Worm (Caenorhabditis elegans) whole organism, dauer: Measurements from ENCODE around the gene cdr-7.

Source experiments
- unc-62 ChIP-seq: sonication (generic microtip); optimal IDR thresholded peaks from 2 replicates; lab custom pipeline; 2017; ENCODE audit warnings: missing biosample characterization, missing genetic modification reagents, missing genetic modification characterization

Gene cdr-7

DNA sequence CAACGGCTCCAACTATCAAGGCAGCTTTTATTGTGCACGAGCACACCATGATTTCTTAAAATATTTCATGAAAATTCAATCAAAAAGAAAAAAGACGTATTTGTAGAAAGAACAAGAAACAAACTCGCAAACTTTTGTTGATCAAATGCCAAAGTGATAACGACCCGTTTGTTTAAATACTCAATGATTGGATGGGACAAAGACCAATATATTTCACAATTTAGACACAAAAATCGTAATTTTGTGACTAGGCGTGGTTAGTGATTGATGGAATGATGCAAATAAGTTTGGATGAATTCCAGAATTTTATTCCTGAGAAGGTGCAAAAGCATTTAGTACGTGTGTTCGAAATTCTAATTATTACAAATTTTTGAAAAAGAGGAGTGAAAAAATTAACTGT, 3.7 kb upstream of the cdr-7 start, which contains the start of gene cdr-2:
Gene cdr-2, minus strand, starts transcription at position 54 of the 400 bp plus-strand sequence.
- TF ChIP-seq unc-62 (GFP tag; lab: Kevin White, UChicago), result no peak

DNA sequence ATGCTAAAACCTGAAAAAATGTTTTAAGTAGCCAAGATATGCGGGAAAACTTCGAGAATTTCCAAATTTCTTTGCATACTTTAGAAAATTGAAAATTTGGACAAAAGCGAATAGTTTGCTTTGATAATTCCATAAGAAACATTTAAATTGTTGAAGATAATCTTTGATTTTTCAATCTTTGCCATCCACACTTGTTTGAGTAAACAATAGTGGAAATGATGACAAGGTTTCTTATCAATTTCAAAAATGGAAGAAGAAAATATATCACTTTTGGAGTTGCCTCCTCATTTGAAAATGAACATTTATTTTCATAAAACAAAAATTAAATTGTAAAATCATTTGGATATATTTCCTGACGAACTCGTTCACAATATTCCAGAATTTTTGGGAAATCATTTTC, 2.4 kb upstream of the cdr-7 start:
- TF ChIP-seq unc-62 (GFP tag; lab: Kevin White, UChicago), result no peak

DNA sequence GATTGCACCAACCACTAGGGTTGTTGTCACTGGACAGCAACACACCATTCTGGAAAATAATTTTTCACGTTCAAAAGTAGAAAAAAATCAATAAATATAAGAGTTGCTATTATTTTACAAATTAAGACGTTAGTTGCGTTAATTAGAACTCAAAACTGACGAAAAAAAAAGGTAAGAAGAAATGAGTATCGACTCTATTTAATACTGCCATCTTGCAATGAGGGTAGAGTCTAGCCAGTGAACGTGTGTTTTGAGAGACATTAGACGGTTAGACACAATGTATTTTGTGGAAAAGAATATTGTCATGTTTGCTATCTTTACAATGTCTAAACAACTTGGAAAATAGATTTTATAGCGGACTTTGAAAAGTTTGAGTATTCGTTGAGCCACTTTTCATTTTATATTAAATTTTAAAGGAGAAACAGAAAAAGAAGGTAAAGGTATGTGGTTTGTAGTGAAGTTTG, 1.8 kb upstream of the cdr-7 start, which contains the start of gene cdr-6:
Gene cdr-6, minus strand, starts transcription at position 51 of the 464 bp plus-strand sequence.
- no peak for TF ChIP-seq unc-62 (GFP tag; lab: Kevin White, UChicago)

DNA sequence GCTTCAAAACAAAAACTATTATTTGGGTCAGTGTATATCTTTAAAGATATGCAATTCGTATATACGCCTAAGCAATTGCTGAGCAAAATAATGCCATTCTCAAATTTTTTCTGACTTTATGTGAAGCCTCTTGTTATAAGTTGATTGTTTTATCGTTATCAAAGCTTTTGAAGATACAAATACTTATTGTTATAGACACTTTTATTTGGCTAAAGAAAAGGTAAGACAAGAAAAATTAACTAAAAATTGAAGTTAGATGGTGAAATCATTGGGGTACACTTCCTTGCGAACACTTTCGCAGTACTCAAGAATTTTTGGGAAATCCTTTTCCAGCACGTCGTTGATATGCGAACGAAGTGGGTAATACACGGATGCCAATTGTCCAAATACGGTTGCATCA, 408 bp upstream of the cdr-7 start:
- no peak for TF ChIP-seq unc-62 (GFP tag; lab: Kevin White, UChicago)

DNA sequence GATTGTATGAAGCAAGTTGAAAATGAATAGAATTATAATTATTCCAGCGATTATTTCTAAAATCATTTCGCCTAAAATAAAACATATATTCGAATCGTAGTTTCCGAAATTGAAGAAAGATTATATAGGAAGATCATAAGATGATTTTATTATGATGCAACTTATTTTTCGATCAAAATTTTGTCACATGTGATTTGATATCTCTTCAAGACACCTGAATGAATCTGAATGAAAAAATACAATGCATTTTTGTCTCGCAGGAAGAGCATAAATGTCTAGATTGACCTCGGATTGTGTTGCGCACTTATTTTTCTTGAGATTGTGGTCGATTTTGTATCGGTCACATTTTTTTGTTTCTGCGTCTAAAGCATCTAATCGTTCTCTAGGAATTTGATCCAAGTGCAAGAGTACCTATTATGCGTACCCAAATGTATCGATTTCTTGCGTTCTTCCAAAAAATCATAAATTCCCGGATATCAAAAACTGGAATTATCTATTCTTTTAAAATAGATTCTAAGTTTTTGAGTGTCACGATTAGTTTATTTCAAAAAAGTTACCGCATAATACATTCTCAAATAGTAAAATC, 1.4 kb downstream of the cdr-7 start, which contains the start of gene hrg-2:
Gene hrg-2, minus strand, starts transcription at position 98 of the 586 bp plus-strand sequence.
- TF ChIP-seq unc-62 (GFP tag; lab: Kevin White, UChicago), result no peak

DNA sequence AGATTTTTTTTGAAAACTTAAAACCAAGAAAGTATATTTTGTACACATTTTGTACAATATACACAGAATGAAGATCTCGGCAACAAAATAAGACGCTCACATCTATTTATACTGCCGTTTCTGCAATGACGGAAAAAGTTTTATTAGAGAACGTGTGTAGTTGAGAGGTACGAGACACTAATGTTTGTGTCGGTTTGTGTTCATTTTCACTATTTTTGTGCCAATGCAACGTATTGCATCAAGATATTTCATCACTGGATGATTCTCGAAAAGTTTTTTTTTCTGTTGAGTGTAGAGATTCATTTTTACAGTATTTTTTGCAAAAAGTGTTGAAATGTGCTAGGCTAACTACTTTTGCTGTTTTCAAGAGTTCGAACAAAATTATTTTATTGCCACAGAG, 2.9 kb downstream of the cdr-7 start:
- no peak for TF ChIP-seq unc-62 (GFP tag; lab: Kevin White, UChicago)

DNA sequence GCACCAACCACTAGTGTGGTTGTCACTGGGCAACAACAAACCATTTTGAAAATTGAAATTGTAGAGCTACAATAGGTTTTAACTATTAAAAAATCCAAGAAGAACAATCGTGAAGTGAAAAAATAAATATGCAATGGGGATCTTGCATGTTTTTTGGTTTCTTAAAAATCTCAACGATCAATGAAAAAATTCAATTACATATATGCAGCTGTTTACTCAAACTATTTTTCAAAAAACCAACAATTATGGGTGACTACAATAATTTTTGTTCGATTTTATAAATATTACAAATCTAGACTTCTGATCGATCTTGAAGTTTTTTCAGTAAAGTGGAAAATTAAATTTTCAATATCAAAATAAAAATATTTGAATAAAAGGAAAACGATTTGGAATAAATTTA, 3.4 kb downstream of the cdr-7 start, which contains the start of gene cdr-4:
Gene cdr-4, minus strand, starts transcription at position 101 of the 400 bp plus-strand sequence.
- no peak for TF ChIP-seq unc-62 (GFP tag; lab: Kevin White, UChicago)

DNA sequence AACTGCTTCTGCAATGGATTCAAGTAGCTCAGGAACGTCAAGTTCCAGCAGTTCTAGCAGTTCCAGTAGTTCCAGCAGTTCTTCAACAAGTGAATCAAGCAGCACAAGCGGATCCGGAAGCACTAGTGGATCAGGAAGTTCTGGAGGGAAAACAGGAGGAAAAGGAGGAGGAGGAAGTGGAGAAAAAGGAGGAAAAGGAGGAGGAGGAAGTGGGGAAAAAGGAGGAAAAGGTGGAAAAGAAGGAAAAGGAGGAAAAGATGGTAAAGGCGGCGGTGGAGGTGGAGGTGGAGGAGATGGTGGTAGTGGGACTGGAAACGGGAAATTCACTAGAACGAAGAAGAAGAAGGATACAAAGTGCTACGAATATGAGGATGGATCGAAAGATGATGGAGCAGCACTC, 5.4 kb downstream of the cdr-7 start:
- TF ChIP-seq unc-62 (GFP tag; lab: Kevin White, UChicago), result no peak

DNA sequence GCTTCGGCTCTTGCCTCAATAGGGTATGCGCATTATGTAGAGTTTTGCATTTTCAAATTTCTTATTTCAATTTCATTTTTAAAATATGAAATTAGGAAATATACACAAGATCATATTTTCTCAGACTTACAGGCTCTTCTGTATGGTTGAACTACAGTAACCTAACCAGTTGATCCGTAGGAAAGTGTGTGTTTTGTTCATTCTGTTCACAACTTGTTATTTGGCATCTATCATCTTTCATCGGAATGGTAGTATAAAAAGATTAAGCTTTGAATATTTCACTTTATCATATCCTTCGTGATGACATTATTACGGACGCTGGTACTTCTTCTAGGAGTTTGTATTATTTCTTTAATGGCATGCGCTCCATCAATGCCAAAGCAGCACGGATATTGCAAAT, 6.0 kb downstream of the cdr-7 start, which contains the start of gene K01D12.10:
Gene K01D12.10, plus strand, starts transcription at position 301 of the 400 bp plus-strand sequence.
- no peak for TF ChIP-seq unc-62 (GFP tag; lab: Kevin White, UChicago)

DNA sequence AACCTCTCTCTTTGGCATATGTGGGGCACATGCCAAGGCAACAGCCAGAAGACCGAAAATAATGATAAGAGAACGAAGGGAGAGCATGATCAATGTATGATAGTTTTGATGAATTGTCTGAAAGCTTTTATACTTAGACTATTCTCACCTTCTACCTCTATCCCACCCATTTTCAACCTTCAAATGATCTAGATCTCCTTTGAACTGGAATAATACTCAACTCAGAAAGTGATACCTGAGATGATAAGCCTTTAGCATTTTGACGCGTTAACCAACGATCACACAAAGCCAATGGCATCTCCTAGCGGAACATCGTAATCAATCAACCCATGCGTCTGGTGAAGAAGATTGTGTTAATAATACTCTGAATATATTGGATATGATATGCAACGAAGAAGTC, 7.4 kb downstream of the cdr-7 start, which contains the start of gene K01D12.9:
Gene K01D12.9, minus strand, starts transcription at position 101 of the 400 bp plus-strand sequence.
- TF ChIP-seq unc-62 (GFP tag; lab: Kevin White, UChicago), result no peak

DNA sequence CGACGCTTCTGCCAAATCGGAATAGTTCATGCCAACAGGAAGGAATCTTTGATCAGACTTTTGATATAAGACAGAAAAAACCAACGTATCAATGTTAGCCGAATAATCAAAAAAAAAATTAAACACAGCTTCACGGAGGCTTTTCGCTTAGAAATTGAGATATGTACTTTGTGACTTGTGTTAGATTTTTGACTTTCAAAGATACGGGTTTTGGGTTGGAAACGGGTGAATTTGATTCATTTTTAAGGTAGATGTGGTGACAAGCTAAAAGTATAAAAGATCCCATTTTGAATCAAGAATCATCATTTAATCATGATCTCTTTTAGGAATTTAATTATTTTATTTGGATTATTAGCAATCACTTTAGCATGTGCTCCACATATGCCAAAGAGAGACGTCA, 9.6 kb downstream of the cdr-7 start, which contains the start of gene K01D12.8:
Gene K01D12.8, plus strand, starts transcription at position 301 of the 400 bp plus-strand sequence.
- TF ChIP-seq unc-62 (GFP tag; lab: Kevin White, UChicago), result no peak

DNA sequence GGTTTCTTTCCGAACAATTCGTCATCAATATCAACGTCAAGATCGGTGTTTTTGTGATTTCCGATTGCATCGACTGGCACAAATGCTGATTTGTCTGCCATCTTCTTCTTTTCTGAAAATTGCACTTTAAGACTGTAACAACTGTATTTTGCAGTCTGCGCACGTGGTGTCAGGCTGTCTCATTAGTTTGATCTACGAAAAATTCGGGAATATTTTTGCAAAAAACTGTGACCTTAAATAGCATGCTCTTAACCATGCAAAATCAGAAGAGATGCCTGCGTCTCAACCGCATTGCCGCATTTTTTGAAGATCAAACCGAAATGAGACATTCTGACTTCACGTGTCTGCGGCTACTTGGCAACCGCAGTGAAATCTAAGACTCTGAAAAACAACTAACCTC, 10.5 kb downstream of the cdr-7 start, which contains the start of gene K01D12.7:
Gene K01D12.7, minus strand, starts transcription at position 101 of the 400 bp plus-strand sequence.
- no peak for TF ChIP-seq unc-62 (GFP tag; lab: Kevin White, UChicago)

DNA sequence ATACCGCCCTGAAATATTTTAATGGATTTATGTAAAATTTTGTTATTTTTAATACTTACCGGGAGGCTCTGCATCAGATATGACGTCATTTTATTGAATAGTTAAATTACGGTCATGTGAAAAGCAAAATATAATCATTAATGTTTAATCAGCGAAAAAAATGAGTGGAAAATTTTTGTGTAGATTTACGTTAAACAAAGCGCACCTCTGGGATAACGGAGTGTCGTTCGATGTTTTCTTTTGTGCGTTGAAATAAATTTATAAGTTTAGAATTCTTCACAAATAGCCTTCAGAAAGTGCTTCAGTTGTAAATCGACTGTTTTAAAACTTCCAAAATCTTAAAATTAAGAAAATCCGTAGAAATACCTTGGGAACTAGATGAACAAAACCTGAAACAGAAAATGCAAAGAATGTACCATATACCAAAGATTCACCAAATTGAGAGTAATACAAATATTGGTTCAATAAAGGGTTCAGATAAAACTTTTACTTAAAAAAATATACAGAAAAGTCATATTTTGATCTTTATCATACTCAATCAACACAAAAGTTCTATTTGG, 11.2 kb downstream of the cdr-7 start, which contains the start of the genes K01D12.20 and miga-1:
Gene K01D12.20, minus strand, starts transcription at position 138 of the 560 bp plus-strand sequence.
Gene miga-1, minus strand, starts transcription at position 183 of the 560 bp plus-strand sequence.
- TF ChIP-seq unc-62 (GFP tag; lab: Kevin White, UChicago), result no peak

DNA sequence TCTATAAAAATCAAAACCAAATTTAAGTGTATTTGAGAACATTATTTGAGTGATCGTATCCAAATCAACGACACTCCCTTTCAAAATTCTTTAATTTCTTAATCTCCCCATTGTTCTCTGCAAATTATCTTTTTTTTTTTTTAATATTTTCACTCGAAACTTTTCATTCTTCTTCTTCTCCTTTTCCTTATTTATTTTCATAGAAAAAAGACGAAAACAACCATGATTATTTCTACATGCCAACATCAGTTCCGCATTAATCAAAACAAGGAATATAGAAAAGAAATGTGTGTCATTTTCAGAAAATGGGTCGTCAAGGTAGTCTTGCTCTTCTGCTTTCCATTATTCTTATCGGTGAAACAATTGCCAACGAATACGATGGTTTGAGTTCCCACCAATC, 14.4 kb downstream of the cdr-7 start, which contains the start of gene K01D12.5:
Gene K01D12.5, plus strand, starts transcription at position 301 of the 400 bp plus-strand sequence.
- TF ChIP-seq unc-62 (GFP tag; lab: Kevin White, UChicago), result no peak

DNA sequence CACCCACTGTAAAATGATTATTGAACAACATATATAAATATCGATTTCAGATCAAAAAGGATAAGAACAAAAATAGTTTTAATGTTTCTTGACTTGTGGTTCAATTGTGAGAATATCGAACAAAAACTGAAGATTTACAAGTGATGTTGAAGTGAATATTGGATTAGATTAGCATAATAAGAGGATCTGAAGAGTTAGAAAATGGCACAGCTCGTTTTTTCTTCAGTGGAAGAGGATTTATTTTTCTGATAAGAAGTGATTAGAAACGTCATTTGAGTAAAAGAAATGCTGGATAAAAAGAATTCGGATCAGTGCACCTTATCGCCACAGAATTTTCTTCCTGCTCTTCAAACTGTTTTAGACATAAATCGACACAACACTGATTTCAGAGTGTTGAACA, 16.2 kb downstream of the cdr-7 start, which contains the start of gene twk-14:
Gene twk-14, minus strand, starts transcription at position 8 of the 400 bp plus-strand sequence.
- TF ChIP-seq unc-62 (GFP tag; lab: Kevin White, UChicago), result no peak

DNA sequence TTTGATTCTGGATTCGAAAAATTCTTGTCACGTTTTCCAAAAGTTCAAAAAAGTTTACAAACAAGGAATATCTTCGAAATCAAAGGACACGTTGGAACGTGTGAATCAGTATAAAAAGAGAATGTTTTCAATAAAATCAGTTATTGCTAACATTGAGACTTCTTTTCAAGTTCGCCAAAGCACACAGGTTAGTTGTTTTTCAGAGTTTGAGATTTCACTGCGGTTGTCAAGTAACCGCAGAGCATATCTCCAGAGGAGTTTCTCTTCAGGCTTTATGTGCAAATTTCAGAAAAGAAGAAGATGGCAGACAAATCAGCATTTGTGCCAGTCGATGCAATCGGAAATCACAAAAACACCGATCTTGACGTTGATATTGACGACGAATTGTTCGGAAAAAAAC, 25.8 kb downstream of the cdr-7 start, which contains the start of gene K01D12.15:
Gene K01D12.15, plus strand, starts transcription at position 301 of the 400 bp plus-strand sequence.
- no peak for TF ChIP-seq unc-62 (GFP tag; lab: Kevin White, UChicago)
